Worm (Caenorhabditis elegans) whole organism, late embryonic: ENCODE data around the gene srbc-29.

Experiments used
- C08G9.2 ChIP-seq: sonication (generic microtip); optimal IDR thresholded peaks from 2 replicates; lab custom pipeline; 2016; ENCODE audit warnings: mild to moderate bottlenecking, missing genetic modification characterization, moderate library complexity, missing compliant biosample characterization
- C38D4.7 ChIP-seq: fragments of 200-800 bp; sonication (Bioruptor generic); optimal IDR thresholded peaks from 2 replicates; lab custom pipeline; 2018; ENCODE audit warnings: mild to moderate bottlenecking, missing genetic modification characterization, moderate library complexity, missing compliant biosample characterization
- K02D7.2 ChIP-seq: sonication (generic microtip); optimal IDR thresholded peaks from 2 replicates; lab custom pipeline; 2017; ENCODE audit warnings: mild to moderate bottlenecking, missing genetic modification characterization, missing compliant biosample characterization
- T23F11.4 ChIP-seq: fragments of 200-800 bp; sonication (Bioruptor generic); optimal IDR thresholded peaks from 2 replicates; lab custom pipeline; 2018; ENCODE audit warnings: mild to moderate bottlenecking, missing genetic modification characterization, missing compliant biosample characterization
- ahr-1 ChIP-seq: sonication (generic microtip); optimal IDR thresholded peaks from 2 replicates; lab custom pipeline; 2016; ENCODE audit warnings: missing genetic modification characterization, missing compliant biosample characterization
- ama-1 ChIP-seq: fragments of 150-350 bp; optimal IDR thresholded peaks from 2 replicates; lab custom pipeline; 2014
- ceh-14 ChIP-seq: sonication (generic microtip); optimal IDR thresholded peaks from 2 replicates; lab custom pipeline; 2016; ENCODE audit warnings: missing genotype, missing genetic modification characterization, missing compliant biosample characterization
- ceh-18 ChIP-seq: sonication (generic microtip); optimal IDR thresholded peaks from 2 replicates; lab custom pipeline; 2016; ENCODE audit warnings: missing genetic modification characterization, missing compliant biosample characterization
- ceh-19 ChIP-seq: fragments of 200-800 bp; sonication (Bioruptor generic); optimal IDR thresholded peaks from 2 replicates; lab custom pipeline; 2018; ENCODE audit warnings: mild to moderate bottlenecking, missing genetic modification characterization, missing compliant biosample characterization
- ceh-2 ChIP-seq: sonication (generic microtip); optimal IDR thresholded peaks from 2 replicates; lab custom pipeline; 2016; ENCODE audit warnings: missing genotype, missing genetic modification characterization, missing compliant biosample characterization
- ceh-24 ChIP-seq: sonication (generic microtip); optimal IDR thresholded peaks from 2 replicates; lab custom pipeline; 2016; ENCODE audit warnings: mild to moderate bottlenecking, missing genetic modification characterization, missing compliant biosample characterization
- ceh-34 ChIP-seq: sonication (generic microtip); optimal IDR thresholded peaks from 2 replicates; lab custom pipeline; 2016; ENCODE audit warnings: mild to moderate bottlenecking, missing genetic modification characterization, missing compliant biosample characterization
- ceh-48 ChIP-seq: sonication (generic microtip); optimal IDR thresholded peaks from 2 replicates; lab custom pipeline; 2016; ENCODE audit warnings: missing genetic modification characterization, inconsistent platforms, missing compliant biosample characterization
- ceh-6 ChIP-seq: fragments of 200-800 bp; sonication (Bioruptor generic); optimal IDR thresholded peaks from 2 replicates; lab custom pipeline; 2018; ENCODE audit warnings: mild to moderate bottlenecking, missing genetic modification characterization, missing compliant biosample characterization
- ceh-9 ChIP-seq: sonication (generic microtip); optimal IDR thresholded peaks from 2 replicates; lab custom pipeline; 2016; ENCODE audit warnings: mild to moderate bottlenecking, missing genetic modification characterization, inconsistent platforms, missing compliant biosample characterization
- dmd-4 ChIP-seq: sonication (generic microtip); optimal IDR thresholded peaks from 2 replicates; lab custom pipeline; 2016; ENCODE audit warnings: borderline replicate concordance, missing genetic modification characterization, missing compliant biosample characterization
- dve-1 ChIP-seq: sonication (generic microtip); optimal IDR thresholded peaks from 2 replicates; lab custom pipeline; 2017; ENCODE audit warnings: antibody characterized with exemption, mild to moderate bottlenecking, missing genetic modification characterization, missing compliant biosample characterization
- elt-2 ChIP-seq: sonication (generic microtip); optimal IDR thresholded peaks from 2 replicates; lab custom pipeline; 2016; ENCODE audit warnings: missing genetic modification reagents, missing genetic modification characterization, missing compliant biosample characterization
- fkh-6 ChIP-seq: sonication (generic microtip); optimal IDR thresholded peaks from 2 replicates; lab custom pipeline; 2016; ENCODE audit warnings: missing genetic modification characterization, missing compliant biosample characterization
- hlh-30 ChIP-seq: sonication (generic microtip); optimal IDR thresholded peaks from 2 replicates; lab custom pipeline; 2017; ENCODE audit warnings: antibody characterized with exemption, missing genetic modification characterization, missing compliant biosample characterization; ENCODE audit not compliant: insufficient read depth
- hlh-6 ChIP-seq: sonication (generic microtip); optimal IDR thresholded peaks from 2 replicates; lab custom pipeline; 2016; ENCODE audit warnings: missing genotype, missing genetic modification characterization, missing compliant biosample characterization
- mec-3 ChIP-seq: sonication (generic microtip); optimal IDR thresholded peaks from 2 replicates; lab custom pipeline; 2016; ENCODE audit warnings: borderline replicate concordance, missing genetic modification characterization, missing compliant biosample characterization
- npax-4 ChIP-seq: sonication (generic microtip); optimal IDR thresholded peaks from 2 replicates; lab custom pipeline; 2016; ENCODE audit warnings: missing genetic modification characterization, missing compliant biosample characterization
- pat-9 ChIP-seq: fragments of 200-800 bp; sonication (Bioruptor generic); optimal IDR thresholded peaks from 2 replicates; lab custom pipeline; 2018; ENCODE audit warnings: mild to moderate bottlenecking, missing genetic modification characterization, moderate library complexity, missing compliant biosample characterization
- pha-2 ChIP-seq: sonication (generic microtip); optimal IDR thresholded peaks from 2 replicates; lab custom pipeline; 2017; ENCODE audit warnings: mild to moderate bottlenecking, missing genetic modification characterization, missing compliant biosample characterization
- pqm-1 ChIP-seq: sonication (generic microtip); optimal IDR thresholded peaks from 2 replicates; lab custom pipeline; 2016; ENCODE audit warnings: missing genetic modification characterization, missing compliant biosample characterization
- pros-1 ChIP-seq: fragments of 150-350 bp; optimal IDR thresholded peaks from 2 replicates; lab custom pipeline; 2014; ENCODE audit warnings: missing biosample characterization, missing genetic modification reagents, missing genetic modification characterization
- ref-2 ChIP-seq: sonication (generic microtip); optimal IDR thresholded peaks from 2 replicates; lab custom pipeline; 2016; ENCODE audit warnings: missing genetic modification characterization, missing compliant biosample characterization
- rnt-1 ChIP-seq: sonication (generic microtip); optimal IDR thresholded peaks from 2 replicates; lab custom pipeline; 2016; ENCODE audit warnings: missing genetic modification characterization, missing compliant biosample characterization
- sdc-2 ChIP-seq: sonication (generic microtip); optimal IDR thresholded peaks from 2 replicates; lab custom pipeline; 2016; ENCODE audit warnings: missing genotype, missing genetic modification characterization, missing compliant biosample characterization
- sox-2 ChIP-seq: fragments of 200-800 bp; sonication (Bioruptor generic); IDR thresholded peaks from 2 replicates; pipeline ENCODE4 v1.3.6; 2022; ENCODE audit warnings: missing genetic modification reagents, missing genetic modification characterization, missing compliant biosample characterization
- syd-9 ChIP-seq: sonication (generic microtip); optimal IDR thresholded peaks from 2 replicates; lab custom pipeline; 2016; ENCODE audit warnings: mild to moderate bottlenecking, missing genetic modification characterization, moderate library complexity, missing compliant biosample characterization
- tbx-2 ChIP-seq: sonication (generic microtip); optimal IDR thresholded peaks from 2 replicates; lab custom pipeline; 2016; ENCODE audit warnings: missing genetic modification characterization, missing compliant biosample characterization
- tbx-7 ChIP-seq: sonication (generic microtip); optimal IDR thresholded peaks from 2 replicates; lab custom pipeline; 2016; ENCODE audit warnings: missing genotype, missing genetic modification characterization, missing compliant biosample characterization
- unc-55 ChIP-seq: sonication (generic microtip); optimal IDR thresholded peaks from 2 replicates; lab custom pipeline; 2017; ENCODE audit warnings: missing biosample characterization, missing genetic modification reagents, missing genetic modification characterization

Gene srbc-29

ce11 chrV:3445090-3445832 lies 25.4 kb downstream of the srbc-29 start:
- no peak for TF ChIP-seq ceh-48 (tag; lab: Kevin White, UChicago)
- TF ChIP-seq ceh-19 (GFP tag; lab: Kevin White, UChicago) = peak; percentile 2
- TF ChIP-seq ahr-1 (tag; lab: Kevin White, UChicago) = no peak
- no peak for TF ChIP-seq rnt-1 (tag; lab: Kevin White, UChicago)
- TF ChIP-seq tbx-2 (tag; lab: Kevin White, UChicago) = peak; percentile 37
- no peak for TF ChIP-seq ceh-14 (tag; lab: Kevin White, UChicago)
- TF ChIP-seq ceh-18 (tag; lab: Kevin White, UChicago) = no peak
- no peak for TF ChIP-seq hlh-6 (tag; lab: Kevin White, UChicago)
- no peak for TF ChIP-seq ama-1
- TF ChIP-seq ref-2 (tag; lab: Kevin White, UChicago) = peak; percentile 23
- TF ChIP-seq sox-2 = no peak
- TF ChIP-seq ceh-9 (tag; lab: Kevin White, UChicago) = no peak
- TF ChIP-seq ceh-34 (tag; lab: Kevin White, UChicago) = peak; percentile 92
- no peak for TF ChIP-seq pros-1 (tag; lab: Kevin White, UChicago)

- TF ChIP-seq ceh-34 (tag; lab: Kevin White, UChicago) (peak; percentile 71), syd-9 (no peak)
These were observed 25.9 kb downstream of the srbc-29 start, which contains the start of gene cfz-2 for ce11 chrV:3444777-3445089. cfz-2 (minus strand) TSS chrV:3444877.

DNA sequence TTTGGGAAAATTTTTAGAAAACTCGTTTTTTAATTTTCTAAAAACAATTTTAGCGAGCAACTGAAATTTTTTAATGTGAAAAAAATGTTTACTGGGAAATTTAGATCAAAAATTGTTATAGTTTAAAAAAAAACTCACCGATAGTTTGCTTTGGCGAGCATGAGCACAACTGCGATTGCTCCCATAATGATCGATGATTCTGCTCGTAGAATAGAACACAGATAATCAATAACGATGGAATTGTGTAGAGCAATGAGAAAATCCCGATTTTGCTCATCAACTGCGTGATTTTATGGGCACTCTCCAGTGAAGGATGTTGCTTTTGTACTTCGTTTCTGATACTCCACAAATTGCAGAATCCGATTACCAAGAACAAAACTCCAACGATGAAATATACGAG lies 28.1 kb downstream of the srbc-29 start:
- no peak for TF ChIP-seq sox-2

DNA sequence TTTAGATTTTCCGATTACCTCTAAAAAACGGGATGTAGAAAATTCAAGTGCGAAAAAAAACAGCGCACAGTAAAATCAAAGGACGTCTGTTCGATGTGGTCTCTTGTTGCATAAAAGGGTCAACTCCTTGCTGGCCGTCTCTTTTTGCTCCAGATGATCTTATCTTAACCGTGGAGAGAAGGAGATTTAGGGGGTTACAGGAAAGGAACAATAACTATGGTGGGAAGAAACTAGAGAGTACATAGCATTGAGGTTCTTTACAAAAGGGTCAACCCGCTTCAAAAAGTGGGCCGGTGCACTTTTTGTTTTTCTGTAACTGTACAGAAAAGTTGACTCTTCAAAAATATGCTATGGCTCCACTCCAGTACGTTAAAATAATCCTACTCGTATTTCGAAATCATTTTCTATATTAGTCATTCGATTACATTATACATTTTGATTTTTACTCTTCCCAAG lies 39.1 kb downstream of the srbc-29 start, which contains the start of the genes T20D4.19 and srj-9:
Gene T20D4.19 (minus strand): TSS at position 101 of the 456 bp plus-strand sequence.
Gene srj-9 (plus strand): TSS at position 406 of the 456 bp plus-strand sequence.
- no peak for TF ChIP-seq ceh-9 (tag; lab: Kevin White, UChicago)
- TF ChIP-seq K02D7.2 (tag; lab: Kevin White, UChicago) = no peak
- TF ChIP-seq ref-2 (tag; lab: Kevin White, UChicago) = no peak
- TF ChIP-seq pha-2 (tag; lab: Kevin White, UChicago) = no peak
- no peak for TF ChIP-seq tbx-2 (tag; lab: Kevin White, UChicago)
- no peak for TF ChIP-seq C08G9.2 (tag; lab: Kevin White, UChicago)
- TF ChIP-seq ceh-24 (tag; lab: Kevin White, UChicago) = no peak
- no peak for TF ChIP-seq ceh-6
- no peak for TF ChIP-seq syd-9
- no peak for TF ChIP-seq T23F11.4 (GFP tag; lab: Kevin White, UChicago)

ce11 chrV:3428697-3429096 lies 42.0 kb downstream of the srbc-29 start, which contains the start of gene srab-20:
srab-20 (plus strand) TSS chrV:3428997.
- TF ChIP-seq ceh-19 (GFP tag; lab: Kevin White, UChicago) = no peak
- TF ChIP-seq C08G9.2 (tag; lab: Kevin White, UChicago) = no peak
- TF ChIP-seq T23F11.4 (GFP tag; lab: Kevin White, UChicago) = no peak
- TF ChIP-seq hlh-30 (tag; lab: Kevin White, UChicago) = no peak
- no peak for TF ChIP-seq ceh-48 (tag; lab: Kevin White, UChicago)
- no peak for TF ChIP-seq mec-3 (tag; lab: Kevin White, UChicago)
- no peak for TF ChIP-seq pat-9 (tag; lab: Kevin White, UChicago)
- no peak for TF ChIP-seq dmd-4 (tag; lab: Kevin White, UChicago)
- TF ChIP-seq pqm-1 (tag; lab: Kevin White, UChicago) = no peak

- TF ChIP-seq ceh-2 (tag; lab: Kevin White, UChicago) (no peak), sdc-2 (no peak), hlh-30 (tag; lab: Kevin White, UChicago) (no peak), tbx-7 (no peak), unc-55 (GFP tag; lab: Kevin White, UChicago) (no peak), ceh-48 (tag; lab: Kevin White, UChicago) (no peak), dve-1 (tag; lab: Kevin White, UChicago) (no peak), fkh-6 (tag; lab: Kevin White, UChicago) (no peak), elt-2 (tag; lab: Kevin White, UChicago) (no peak), C38D4.7 (GFP tag; lab: Kevin White, UChicago) (no peak), npax-4 (tag; lab: Kevin White, UChicago) (no peak)
- TF ChIP-seq, all 69 proteins: peak for 0
These were observed 44.6 kb downstream of the srbc-29 start, which contains the start of gene srab-22 for ce11 chrV:3426076-3426475. srab-22 (plus strand) TSS chrV:3426376.
